Worm (Caenorhabditis elegans) whole organism, L3 larva: ENCODE results near the gene R07B1.8.

Experiments
- R02D3.7 ChIP-seq: fragments of 150-350 bp; optimal IDR thresholded peaks from 2 replicates; lab custom pipeline; 2014; ENCODE audit warnings: missing biosample characterization, missing genetic modification characterization
- aly-2 ChIP-seq: fragments of 150-350 bp; optimal IDR thresholded peaks from 2 replicates; lab custom pipeline; 2014; ENCODE audit warnings: missing biosample characterization, missing genetic modification characterization
- ama-1 ChIP-seq: fragments of 150-350 bp; optimal IDR thresholded peaks from 2 replicates; lab custom pipeline; 2018
- ceh-16 ChIP-seq: sonication (generic microtip); optimal IDR thresholded peaks from 2 replicates; lab custom pipeline; 2017; ENCODE audit warnings: missing biosample characterization, missing genetic modification characterization
- ceh-82 ChIP-seq: fragments of 150-350 bp; optimal IDR thresholded peaks from 2 replicates; lab custom pipeline; 2014; ENCODE audit warnings: missing biosample characterization, missing genetic modification characterization
- ceh-9 ChIP-seq: sonication (generic microtip); optimal IDR thresholded peaks from 2 replicates; lab custom pipeline; 2018; ENCODE audit warnings: missing biosample characterization, missing genetic modification characterization
- daf-12 ChIP-seq: fragments of 150-350 bp; optimal IDR thresholded peaks from 2 replicates; lab custom pipeline; 2014; ENCODE audit warnings: missing biosample characterization, missing genetic modification reagents, missing genetic modification characterization
- egl-5 ChIP-seq: fragments of 150-350 bp; optimal IDR thresholded peaks from 2 replicates; lab custom pipeline; 2017; ENCODE audit warnings: missing biosample characterization, missing genetic modification reagents, missing genetic modification characterization, inconsistent platforms
- elt-1 ChIP-seq: fragments of 150-350 bp; optimal IDR thresholded peaks from 2 replicates; lab custom pipeline; 2014; ENCODE audit warnings: missing biosample characterization, missing genetic modification characterization
- elt-3 ChIP-seq, 3 experiments: fragments of 150-350 bp in 1 of 3; sonication (generic microtip) in 2 of 3; optimal IDR thresholded peaks; 2 replicates in 2 of 3; 4 replicates in 1 of 3; lab custom pipeline; 2014 to 2017; ENCODE audit warnings: missing biosample characterization in 3 of 3, missing genetic modification characterization in 3 of 3
- fkh-10 ChIP-seq: sonication (generic microtip); optimal IDR thresholded peaks from 2 replicates; lab custom pipeline; 2017; ENCODE audit warnings: missing biosample characterization, missing genetic modification reagents, missing genetic modification characterization
- fkh-2 ChIP-seq: fragments of 150-350 bp; optimal IDR thresholded peaks from 2 replicates; lab custom pipeline; 2014; ENCODE audit warnings: missing biosample characterization, missing genetic modification reagents, missing genetic modification characterization
- fos-1 ChIP-seq: fragments of 150-350 bp; optimal IDR thresholded peaks from 2 replicates; lab custom pipeline; 2014; ENCODE audit warnings: missing biosample characterization, missing genetic modification characterization
- hmg-11 ChIP-seq: sonication (generic microtip); optimal IDR thresholded peaks from 2 replicates; lab custom pipeline; 2016; ENCODE audit warnings: missing genetic modification characterization, missing compliant biosample characterization
- jun-1 ChIP-seq: fragments of 150-350 bp; optimal IDR thresholded peaks from 2 replicates; lab custom pipeline; 2014; ENCODE audit warnings: missing biosample characterization, missing genetic modification reagents, missing genetic modification characterization
- lin-15B ChIP-seq: fragments of 150-350 bp; optimal IDR thresholded peaks from 2 replicates; lab custom pipeline; 2014; ENCODE audit warnings: missing biosample characterization, missing genetic modification characterization
- lin-39 ChIP-seq: fragments of 150-350 bp; optimal IDR thresholded peaks from 2 replicates; lab custom pipeline; 2018; ENCODE audit warnings: missing biosample characterization, missing genetic modification reagents, missing genetic modification characterization
- mdl-1 ChIP-seq: fragments of 150-350 bp; optimal IDR thresholded peaks from 2 replicates; lab custom pipeline; 2014; ENCODE audit warnings: missing biosample characterization, missing genetic modification characterization
- mml-1 ChIP-seq: fragments of 150-350 bp; sonication (generic microtip); optimal IDR thresholded peaks from 3 replicates; lab custom pipeline; 2014; ENCODE audit warnings: missing biosample characterization, missing genetic modification characterization
- nfya-1 ChIP-seq: sonication (generic microtip); optimal IDR thresholded peaks from 2 replicates; lab custom pipeline; 2017; ENCODE audit warnings: missing genetic modification characterization, mild to moderate bottlenecking, missing compliant biosample characterization, antibody characterized with exemption, moderate library complexity; ENCODE audit not compliant: insufficient read depth
- nhr-11 ChIP-seq: fragments of 150-350 bp; optimal IDR thresholded peaks from 2 replicates; lab custom pipeline; 2014; ENCODE audit warnings: missing biosample characterization, missing genetic modification characterization
- nhr-12 ChIP-seq: fragments of 150-350 bp; optimal IDR thresholded peaks from 2 replicates; lab custom pipeline; 2014; ENCODE audit warnings: missing biosample characterization, missing genetic modification characterization
- nhr-23 ChIP-seq: fragments of 150-350 bp; optimal IDR thresholded peaks from 2 replicates; lab custom pipeline; 2014; ENCODE audit warnings: missing biosample characterization, missing genetic modification reagents, missing genetic modification characterization
- nhr-237 ChIP-seq: fragments of 150-350 bp; optimal IDR thresholded peaks from 2 replicates; lab custom pipeline; 2014; ENCODE audit warnings: missing biosample characterization, missing genetic modification characterization
- nhr-25 ChIP-seq: sonication (generic microtip); optimal IDR thresholded peaks from 2 replicates; lab custom pipeline; 2017; ENCODE audit warnings: missing biosample characterization, missing genetic modification characterization
- nhr-28 ChIP-seq: fragments of 150-350 bp; optimal IDR thresholded peaks from 2 replicates; lab custom pipeline; 2014; ENCODE audit warnings: missing biosample characterization, missing genetic modification characterization
- nhr-43 ChIP-seq: sonication (generic microtip); optimal IDR thresholded peaks from 2 replicates; lab custom pipeline; 2016; ENCODE audit warnings: mild to moderate bottlenecking, missing genetic modification characterization, missing compliant biosample characterization; ENCODE audit not compliant: poor library complexity, severe bottlenecking
- nhr-76 ChIP-seq: fragments of 150-350 bp; sonication (generic microtip); optimal IDR thresholded peaks from 5 replicates; lab custom pipeline; 2014; ENCODE audit warnings: missing biosample characterization, missing genetic modification characterization
- nhr-77 ChIP-seq: fragments of 150-350 bp; optimal IDR thresholded peaks from 2 replicates; lab custom pipeline; 2014; ENCODE audit warnings: missing biosample characterization, missing genetic modification characterization
- pha-4 ChIP-seq: fragments of 150-350 bp; optimal IDR thresholded peaks from 2 replicates; lab custom pipeline; 2014; ENCODE audit warnings: missing biosample characterization, missing genetic modification reagents, missing genetic modification characterization
- sea-2 ChIP-seq: fragments of 150-350 bp; sonication (generic microtip); optimal IDR thresholded peaks from 4 replicates; lab custom pipeline; 2014; ENCODE audit warnings: missing biosample characterization, missing genetic modification reagents, missing genetic modification characterization
- skn-1 ChIP-seq: fragments of 150-350 bp; optimal IDR thresholded peaks from 2 replicates; lab custom pipeline; 2014; ENCODE audit warnings: missing biosample characterization, missing genetic modification characterization
- snpc-4 ChIP-seq: fragments of 150-350 bp; optimal IDR thresholded peaks from 2 replicates; lab custom pipeline; 2014; ENCODE audit warnings: missing biosample characterization, missing genetic modification characterization
- tbx-2 ChIP-seq: sonication (generic microtip); optimal IDR thresholded peaks from 2 replicates; lab custom pipeline; 2016; ENCODE audit warnings: mild to moderate bottlenecking, missing genetic modification characterization, missing compliant biosample characterization
- unc-62 ChIP-seq: fragments of 150-350 bp; sonication (generic microtip); optimal IDR thresholded peaks from 4 replicates; lab custom pipeline; 2014; ENCODE audit warnings: missing biosample characterization, missing genetic modification reagents, missing genetic modification characterization
- zag-1 ChIP-seq: fragments of 150-350 bp; optimal IDR thresholded peaks from 2 replicates; lab custom pipeline; 2014; ENCODE audit warnings: missing biosample characterization, missing genetic modification characterization
- ztf-4 ChIP-seq: fragments of 150-350 bp; optimal IDR thresholded peaks from 2 replicates; lab custom pipeline; 2014; ENCODE audit warnings: missing biosample characterization, missing genetic modification characterization

The R07B1.8 gene

ce11 chrX:9872554-9872953 lies at the start of gene R07B1.8:
Gene R07B1.8 (minus strand): TSS chrX:9872654.
- TF ChIP-seq lin-15B (no peak), ama-1 (lab: Kevin White, UChicago) (no peak), pha-4 (tag; lab: Kevin White, UChicago) (no peak), ceh-9 (tag; lab: Kevin White, UChicago) (no peak), nhr-43 (tag; lab: Kevin White, UChicago) (no peak), zag-1 (tag; lab: Kevin White, UChicago) (no peak), ceh-16 (no peak), nhr-11 (no peak), ceh-82 (no peak), snpc-4 (no peak), nhr-77 (tag; lab: Kevin White, UChicago) (no peak), elt-1 (tag; lab: Kevin White, UChicago) (no peak), nfya-1 (no peak), sea-2 (GFP tag; lab: Kevin White, UChicago) (no peak), nhr-237 (tag; lab: Kevin White, UChicago) (no peak), fkh-10 (GFP tag; lab: Kevin White, UChicago) (no peak), mdl-1 (no peak), nhr-28 (tag; lab: Kevin White, UChicago) (no peak), egl-5 (tag; lab: Kevin White, UChicago) (no peak), skn-1 (tag; lab: Kevin White, UChicago) (no peak)
- TF ChIP-seq, all 47 proteins: peak for 0

DNA sequence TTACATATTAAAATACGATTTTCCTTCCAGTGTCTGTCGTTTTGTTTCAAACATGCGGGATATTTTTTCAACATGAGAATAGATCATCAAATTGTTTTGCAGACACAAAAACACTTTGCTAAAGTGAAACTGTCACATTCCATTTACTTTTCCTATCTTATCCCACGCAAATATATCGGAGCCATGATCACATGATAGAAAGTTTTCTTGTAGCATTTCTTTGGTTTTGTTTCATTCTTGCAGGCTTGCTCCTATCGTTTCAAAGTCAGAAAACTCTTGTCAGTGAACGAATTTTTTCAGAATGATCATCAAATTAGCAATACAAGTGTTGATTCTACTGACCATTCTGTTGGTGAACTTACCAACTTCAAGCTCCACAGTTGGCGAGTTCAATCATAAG lies 48.8 kb upstream of the R07B1.8 start, which contains the start of gene C17G1.2:
C17G1.2 (plus strand) TSS at position 301 of the 400 bp plus-strand sequence.
- no peak for TF ChIP-seq nhr-25 (tag; lab: Kevin White, UChicago)
- TF ChIP-seq nhr-12 (tag; lab: Kevin White, UChicago): no peak
- TF ChIP-seq fos-1 (tag; lab: Kevin White, UChicago): no peak

- TF ChIP-seq nhr-77 (tag; lab: Kevin White, UChicago): no peak
Measured at ce11 chrX:9918997-9919396, 46.5 kb upstream of the R07B1.8 start, which contains the start of gene folr-1. Gene folr-1 (plus strand): TSS chrX:9919297.

ce11 chrX:9917362-9917761 lies 44.9 kb upstream of the R07B1.8 start, which contains the start of gene F21G4.6:
Gene F21G4.6 (minus strand): TSS chrX:9917448.
- TF ChIP-seq nfya-1: peak; percentile 78
- TF ChIP-seq nhr-76 (tag; lab: Kevin White, UChicago): no peak

DNA sequence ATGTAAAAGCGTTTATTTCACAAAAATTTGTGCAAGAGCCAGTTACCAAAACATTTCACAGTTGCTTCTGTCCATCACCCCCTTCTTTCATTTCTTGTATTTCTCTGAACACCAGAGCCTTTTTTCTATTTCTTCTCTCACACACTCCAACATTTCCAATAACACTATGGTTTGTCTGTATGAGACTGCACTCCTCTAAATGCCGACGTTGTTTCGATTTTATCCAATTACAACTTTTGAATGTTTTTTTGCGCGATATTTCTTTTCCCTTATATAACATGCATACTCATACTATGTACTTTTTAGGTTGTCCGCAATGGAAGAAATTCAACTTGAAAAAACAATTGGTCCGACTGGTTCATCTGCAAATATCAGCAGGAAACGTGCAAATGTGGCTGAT lies 33.4 kb upstream of the R07B1.8 start, which contains the start of gene F21G4.5:
F21G4.5 (plus strand) TSS at position 301 of the 400 bp plus-strand sequence.
- TF ChIP-seq aly-2 (tag; lab: Kevin White, UChicago): no peak
- TF ChIP-seq nhr-76 (tag; lab: Kevin White, UChicago): no peak
- no peak for TF ChIP-seq nhr-11
- no peak for TF ChIP-seq mml-1 (tag; lab: Kevin White, UChicago)
- no peak for TF ChIP-seq unc-62
- TF ChIP-seq ceh-9 (tag; lab: Kevin White, UChicago): no peak
- TF ChIP-seq sea-2 (GFP tag; lab: Kevin White, UChicago): no peak

ce11 chrX:9899426-9900131 lies 27.1 kb upstream of the R07B1.8 start, which contains the start of gene phf-34:
Gene phf-34 (minus strand): TSS chrX:9899476.
- TF ChIP-seq nhr-12 (tag; lab: Kevin White, UChicago) (no peak), nhr-23 (tag; lab: Kevin White, UChicago) (peak; percentile 65), nhr-25 (tag; lab: Kevin White, UChicago) (peak; percentile 61), lin-39 (tag; lab: Kevin White, UChicago) (peak; percentile 21), fkh-2 (tag; lab: Kevin White, UChicago) (no peak), daf-12 (tag; lab: Kevin White, UChicago) (no peak), nhr-43 (tag; lab: Kevin White, UChicago) (peak; percentile 31), ztf-4 (tag; lab: Kevin White, UChicago) (no peak), pha-4 (tag; lab: Kevin White, UChicago) (peak; percentile 34), elt-3 (tag; optimal IDR thresholded peaks at IDR 0.05; lab: Kevin White, UChicago) (no peak), hmg-11 (tag; lab: Kevin White, UChicago) (peak; percentile 88), snpc-4 (peak; percentile 34), fkh-10 (GFP tag; lab: Kevin White, UChicago) (peak; percentile 10), nhr-77 (tag; lab: Kevin White, UChicago) (no peak), jun-1 (tag; lab: Kevin White, UChicago) (no peak), R02D3.7 (tag; lab: Kevin White, UChicago) (no peak), nfya-1 (peak; percentile 76), tbx-2 (no peak), lin-15B (peak; percentile 28), mdl-1 (no peak), egl-5 (tag; lab: Kevin White, UChicago) (peak; percentile 13)
